Worm (Caenorhabditis elegans) whole organism, L2 larva: ENCODE results near the gene C18H9.1.

Source experiments
- C34F6.9 ChIP-seq: fragments of 150-350 bp; optimal IDR thresholded peaks from 2 replicates; lab custom pipeline; 2014; ENCODE audit warnings: missing biosample characterization, missing genetic modification characterization
- F13H6.1 ChIP-seq: sonication (generic microtip); optimal IDR thresholded peaks from 2 replicates; lab custom pipeline; 2016; ENCODE audit warnings: missing genetic modification characterization, missing compliant biosample characterization
- R02D3.7 ChIP-seq: fragments of 150-350 bp; optimal IDR thresholded peaks from 2 replicates; lab custom pipeline; 2014; ENCODE audit warnings: missing biosample characterization, missing genetic modification characterization
- Y55F3AM.14 ChIP-seq: fragments of 200-800 bp; sonication (Bioruptor generic); optimal IDR thresholded peaks from 2 replicates; lab custom pipeline; 2018; ENCODE audit warnings: mild to moderate bottlenecking, missing genetic modification characterization, missing compliant biosample characterization
- alr-1 ChIP-seq: fragments of 150-350 bp; optimal IDR thresholded peaks from 2 replicates; lab custom pipeline; 2014; ENCODE audit warnings: missing biosample characterization, missing genetic modification characterization
- aly-2 ChIP-seq: fragments of 150-350 bp; optimal IDR thresholded peaks from 2 replicates; lab custom pipeline; 2014; ENCODE audit warnings: missing biosample characterization, missing genetic modification characterization
- ceh-16 ChIP-seq: fragments of 150-350 bp; optimal IDR thresholded peaks from 2 replicates; lab custom pipeline; 2014; ENCODE audit warnings: missing biosample characterization, missing genetic modification characterization
- ceh-82 ChIP-seq: fragments of 150-350 bp; optimal IDR thresholded peaks from 2 replicates; lab custom pipeline; 2014; ENCODE audit warnings: missing biosample characterization, missing genetic modification characterization
- crh-2 ChIP-seq: sonication (generic microtip); optimal IDR thresholded peaks from 2 replicates; lab custom pipeline; 2017; ENCODE audit warnings: missing biosample characterization, missing genetic modification characterization
- dmd-4 ChIP-seq: sonication (generic microtip); optimal IDR thresholded peaks from 2 replicates; lab custom pipeline; 2017; ENCODE audit warnings: missing biosample characterization, missing genetic modification characterization
- egl-27 ChIP-seq: sonication (generic microtip); optimal IDR thresholded peaks from 3 replicates; lab custom pipeline; 2017; ENCODE audit warnings: missing biosample characterization, missing genetic modification reagents, missing genetic modification characterization
- elt-1 ChIP-seq: fragments of 150-350 bp; optimal IDR thresholded peaks from 2 replicates; lab custom pipeline; 2014; ENCODE audit warnings: missing biosample characterization, missing genetic modification characterization
- fos-1 ChIP-seq: fragments of 150-350 bp; optimal IDR thresholded peaks from 2 replicates; lab custom pipeline; 2014; ENCODE audit warnings: missing biosample characterization, missing genetic modification characterization
- lin-11 ChIP-seq: fragments of 150-350 bp; sonication (generic microtip); optimal IDR thresholded peaks from 2 replicates; lab custom pipeline; 2014; ENCODE audit warnings: missing biosample characterization, missing genetic modification characterization, inconsistent platforms, mixed read lengths
- lin-13 ChIP-seq: fragments of 150-350 bp; optimal IDR thresholded peaks from 2 replicates; lab custom pipeline; 2014; ENCODE audit warnings: missing biosample characterization, missing genetic modification reagents, missing genetic modification characterization
- lin-39 ChIP-seq: fragments of 150-350 bp; optimal IDR thresholded peaks from 2 replicates; lab custom pipeline; 2014; ENCODE audit warnings: missing biosample characterization, missing genetic modification reagents, missing genetic modification characterization
- mab-5 ChIP-seq: fragments of 150-350 bp; optimal IDR thresholded peaks from 2 replicates; lab custom pipeline; 2014; ENCODE audit warnings: missing biosample characterization, missing genetic modification characterization
- mbf-1 ChIP-seq: sonication (generic microtip); optimal IDR thresholded peaks from 2 replicates; lab custom pipeline; 2017; ENCODE audit warnings: missing biosample characterization, missing genetic modification characterization
- mdl-1 ChIP-seq, 2 experiments: fragments of 150-350 bp in 1 of 2; sonication (generic microtip) in 1 of 2; optimal IDR thresholded peaks; 2 replicates each; lab custom pipeline; 2017; ENCODE audit warnings: missing biosample characterization in 2 of 2, missing genetic modification characterization in 2 of 2
- nhr-10 ChIP-seq: sonication (generic microtip); optimal IDR thresholded peaks from 2 replicates; lab custom pipeline; 2017; ENCODE audit warnings: missing biosample characterization, missing genetic modification characterization
- nhr-11 ChIP-seq: fragments of 150-350 bp; optimal IDR thresholded peaks from 2 replicates; lab custom pipeline; 2014; ENCODE audit warnings: missing biosample characterization, missing genetic modification characterization
- nhr-129 ChIP-seq: fragments of 150-350 bp; optimal IDR thresholded peaks from 2 replicates; lab custom pipeline; 2014; ENCODE audit warnings: missing biosample characterization, missing genetic modification characterization
- nhr-25 ChIP-seq: fragments of 150-350 bp; sonication (generic microtip); optimal IDR thresholded peaks from 3 replicates; lab custom pipeline; 2014; ENCODE audit warnings: missing biosample characterization, missing genetic modification characterization
- nhr-77 ChIP-seq: fragments of 150-350 bp; optimal IDR thresholded peaks from 2 replicates; lab custom pipeline; 2014; ENCODE audit warnings: missing biosample characterization, missing genetic modification characterization
- peb-1 ChIP-seq: fragments of 150-350 bp; optimal IDR thresholded peaks from 2 replicates; lab custom pipeline; 2014; ENCODE audit warnings: missing biosample characterization, missing genetic modification characterization
- sem-4 ChIP-seq: fragments of 150-350 bp; optimal IDR thresholded peaks from 2 replicates; lab custom pipeline; 2014; ENCODE audit warnings: missing biosample characterization, missing genetic modification reagents, missing genetic modification characterization
- skn-1 ChIP-seq: sonication (generic microtip); optimal IDR thresholded peaks from 2 replicates; lab custom pipeline; 2017; ENCODE audit warnings: missing biosample characterization, missing genetic modification characterization
- sma-3 ChIP-seq: sonication (generic microtip); optimal IDR thresholded peaks from 2 replicates; lab custom pipeline; 2016; ENCODE audit warnings: missing genetic modification reagents, missing genetic modification characterization, missing compliant biosample characterization
- sma-9 ChIP-seq, 2 experiments: fragments of 150-350 bp in 1 of 2; sonication (generic microtip) in 1 of 2; optimal IDR thresholded peaks; 2 replicates each; lab custom pipeline; 2014 to 2016; ENCODE audit warnings: missing genetic modification characterization in 2 of 2, mild to moderate bottlenecking in 1 of 2, missing biosample characterization in 1 of 2, missing compliant biosample characterization in 1 of 2, missing genetic modification reagents in 1 of 2, moderate library complexity in 1 of 2
- snpc-4 ChIP-seq: fragments of 150-350 bp; optimal IDR thresholded peaks from 2 replicates; lab custom pipeline; 2014; ENCODE audit warnings: missing biosample characterization, missing genetic modification characterization
- unc-39 ChIP-seq: fragments of 150-350 bp; optimal IDR thresholded peaks from 2 replicates; lab custom pipeline; 2014; ENCODE audit warnings: missing biosample characterization, missing genetic modification characterization
- unc-55 ChIP-seq: fragments of 150-350 bp; sonication (generic microtip); optimal IDR thresholded peaks from 3 replicates; lab custom pipeline; 2014; ENCODE audit warnings: missing biosample characterization, missing genetic modification reagents, missing genetic modification characterization
- zag-1 ChIP-seq: fragments of 150-350 bp; optimal IDR thresholded peaks from 2 replicates; lab custom pipeline; 2014; ENCODE audit warnings: missing biosample characterization, missing genetic modification characterization
- ztf-1 ChIP-seq: fragments of 200-800 bp; sonication (Bioruptor generic); conservative IDR thresholded peaks from 2 replicates; pipeline ENCODE4 v1.3.6; 2022; ENCODE audit warnings: missing genetic modification characterization, missing compliant biosample characterization
- ztf-11 ChIP-seq: sonication (generic microtip); optimal IDR thresholded peaks from 2 replicates; lab custom pipeline; 2017; ENCODE audit warnings: missing biosample characterization, missing genetic modification characterization

C18H9.1 gene

ce11 chrII:6698784-6699183 is at the start of gene C18H9.1:
Gene C18H9.1, plus strand, starts transcription at chrII:6699084.
- no peak for TF ChIP-seq fos-1 (tag; lab: Kevin White, UChicago)
- no peak for TF ChIP-seq sem-4 (tag; lab: Kevin White, UChicago)
- TF ChIP-seq crh-2: no peak
- TF ChIP-seq lin-11: no peak
- TF ChIP-seq sma-3 (GFP tag; lab: Kevin White, UChicago): no peak
- no peak for TF ChIP-seq mab-5 (tag; lab: Kevin White, UChicago)
- no peak for TF ChIP-seq nhr-11 (tag; lab: Kevin White, UChicago)
- TF ChIP-seq ztf-1 (GFP tag; lab: Robert Waterston, UW): no peak

- TF ChIP-seq nhr-11 (tag; lab: Kevin White, UChicago) (no peak), nhr-77 (tag; lab: Kevin White, UChicago) (no peak), nhr-25 (tag; lab: Kevin White, UChicago) (no peak), mdl-1 (tag; optimal IDR thresholded peaks at IDR 0.05; lab: Kevin White, UChicago) (no peak), fos-1 (tag; lab: Kevin White, UChicago) (no peak), F13H6.1 (tag; lab: Kevin White, UChicago) (no peak), unc-55 (GFP tag; lab: Kevin White, UChicago) (no peak), ztf-11 (no peak), sma-9 (GFP tag; optimal IDR thresholded peaks at IDR 0.05; lab: Kevin White, UChicago) (no peak), sma-9 (tag; optimal IDR thresholded peaks at IDR 0.05; lab: Kevin White, UChicago) (no peak), mab-5 (tag; lab: Kevin White, UChicago) (no peak), zag-1 (tag; lab: Kevin White, UChicago) (no peak), aly-2 (tag; lab: Kevin White, UChicago) (no peak), R02D3.7 (tag; lab: Kevin White, UChicago) (no peak), egl-27 (tag; lab: Kevin White, UChicago) (no peak), lin-39 (no peak), dmd-4 (no peak), sma-3 (GFP tag; lab: Kevin White, UChicago) (no peak), ztf-1 (GFP tag; lab: Robert Waterston, UW) (no peak), skn-1 (tag; lab: Kevin White, UChicago) (no peak), C34F6.9 (tag; lab: Kevin White, UChicago) (no peak)
These were observed 47.2 kb upstream of the C18H9.1 start, which contains the start of gene sra-26 for ce11 chrII:6651719-6652118. Gene sra-26, minus strand, starts transcription at chrII:6651819.

ce11 chrII:6654284-6654683 is 44.6 kb upstream of the C18H9.1 start, which contains the start of gene T19D12.9:
Gene T19D12.9, minus strand, starts transcription at chrII:6654384.
- TF ChIP-seq snpc-4 (tag; lab: Kevin White, UChicago) (no peak), lin-13 (GFP tag; lab: Kevin White, UChicago) (no peak), peb-1 (no peak), nhr-25 (tag; lab: Kevin White, UChicago) (no peak), zag-1 (tag; lab: Kevin White, UChicago) (no peak), Y55F3AM.14 (GFP tag; lab: Kevin White, UChicago) (no peak), aly-2 (tag; lab: Kevin White, UChicago) (no peak), ceh-82 (tag; lab: Kevin White, UChicago) (no peak), elt-1 (tag; lab: Kevin White, UChicago) (no peak), nhr-129 (tag; lab: Kevin White, UChicago) (no peak), alr-1 (tag; lab: Kevin White, UChicago) (no peak), ztf-11 (no peak), skn-1 (tag; lab: Kevin White, UChicago) (no peak), egl-27 (tag; lab: Kevin White, UChicago) (no peak), nhr-10 (tag; lab: Kevin White, UChicago) (no peak), unc-39 (tag; lab: Kevin White, UChicago) (no peak), dmd-4 (no peak), mab-5 (tag; lab: Kevin White, UChicago) (no peak), mbf-1 (tag; lab: Kevin White, UChicago) (no peak), ceh-16 (tag; lab: Kevin White, UChicago) (no peak)

- TF ChIP-seq R02D3.7 (tag; lab: Kevin White, UChicago) (no peak), mab-5 (tag; lab: Kevin White, UChicago) (no peak), skn-1 (tag; lab: Kevin White, UChicago) (no peak)
These were observed 40.1 kb upstream of the C18H9.1 start, which contains the start of gene T19D12.10 for ce11 chrII:6658766-6659165. Gene T19D12.10, minus strand, starts transcription at chrII:6658866.
